Fruit fly (Drosophila melanogaster) whole organism: Measurements from ENCODE around the gene CG33252.

Experiments used
- CG8478 ChIP-seq: fragments of >200 bp; optimal IDR thresholded peaks from 2 replicates; lab custom pipeline; 2018; ENCODE audit warnings: inconsistent platforms
- Dll ChIP-seq: fragments of >200 bp; optimal IDR thresholded peaks from 2 replicates; lab custom pipeline; 2017
- EcR ChIP-seq, 2 experiments: fragments of >200 bp; optimal IDR thresholded peaks; 2 replicates each; lab custom pipeline; 2017; ENCODE audit warnings: missing biosample characterization in 2 of 2, missing genetic modification characterization in 2 of 2, missing genetic modification reagents in 2 of 2
- pan ChIP-seq: fragments of >200 bp; optimal IDR thresholded peaks from 2 replicates; lab custom pipeline; 2017
- psq ChIP-seq: fragments of >200 bp; optimal IDR thresholded peaks from 2 replicates; lab custom pipeline; 2017
- usp ChIP-seq: fragments of >200 bp; optimal IDR thresholded peaks from 2 replicates; lab custom pipeline; 2017; ENCODE audit warnings: missing biosample characterization, missing genetic modification characterization, mixed read lengths

Gene CG33252

dm6 chrX:16911962-16912361 lies 15.0 kb upstream of the CG33252 start:
- TF ChIP-seq CG8478 (lab: Kevin White, UChicago) (no peak), Dll (lab: Kevin White, UChicago) (no peak), usp (GFP tag; lab: Kevin White, UChicago) (no peak), psq (lab: Kevin White, UChicago) (no peak), EcR (GFP tag; optimal IDR thresholded peaks at IDR 0.05; lab: Kevin White, UChicago) (no peak), pan (lab: Kevin White, UChicago) (no peak)

- TF ChIP-seq Dll (lab: Kevin White, UChicago) (no peak), usp (GFP tag; lab: Kevin White, UChicago) (no peak), pan (lab: Kevin White, UChicago) (no peak), EcR (GFP tag; optimal IDR thresholded peaks at IDR 0.05; lab: Kevin White, UChicago) (no peak), psq (lab: Kevin White, UChicago) (no peak), CG8478 (lab: Kevin White, UChicago) (no peak)
These were observed 12.9 kb upstream of the CG33252 start for dm6 chrX:16909886-16910285.

- TF ChIP-seq EcR (GFP tag; optimal IDR thresholded peaks at IDR 0.05; lab: Kevin White, UChicago), result no peak
- no peak for TF ChIP-seq usp (GFP tag; lab: Kevin White, UChicago)
- no peak for TF ChIP-seq psq (lab: Kevin White, UChicago)
- TF ChIP-seq Dll (lab: Kevin White, UChicago), result no peak
- no peak for TF ChIP-seq CG8478 (lab: Kevin White, UChicago)
- TF ChIP-seq pan (lab: Kevin White, UChicago), result no peak
These were observed 12.3 kb upstream of the CG33252 start for dm6 chrX:16909297-16909696.

- no peak for TF ChIP-seq EcR (GFP tag; optimal IDR thresholded peaks at IDR 0.05; lab: Kevin White, UChicago)
- TF ChIP-seq CG8478 (lab: Kevin White, UChicago), result no peak
These were observed 10.7 kb upstream of the CG33252 start for dm6 chrX:16907675-16908074.

- TF ChIP-seq EcR (GFP tag; optimal IDR thresholded peaks at IDR 0.05; lab: Kevin White, UChicago), result no peak
- TF ChIP-seq CG8478 (lab: Kevin White, UChicago), result no peak
- TF ChIP-seq pan (lab: Kevin White, UChicago), result no peak
- no peak for TF ChIP-seq psq (lab: Kevin White, UChicago)
- TF ChIP-seq Dll (lab: Kevin White, UChicago), result no peak
- no peak for TF ChIP-seq usp (GFP tag; lab: Kevin White, UChicago)
These were observed 10.0 kb upstream of the CG33252 start for dm6 chrX:16907009-16907408.

dm6 chrX:16906065-16906464 lies 9.1 kb upstream of the CG33252 start:
- TF ChIP-seq Dll (lab: Kevin White, UChicago) (no peak), CG8478 (lab: Kevin White, UChicago) (no peak), psq (lab: Kevin White, UChicago) (no peak), pan (lab: Kevin White, UChicago) (no peak)

- no peak for TF ChIP-seq psq (lab: Kevin White, UChicago)
- TF ChIP-seq EcR (GFP tag; optimal IDR thresholded peaks at IDR 0.05; lab: Kevin White, UChicago), result no peak
- no peak for TF ChIP-seq Dll (lab: Kevin White, UChicago)
- no peak for TF ChIP-seq CG8478 (lab: Kevin White, UChicago)
These were observed 5.4 kb upstream of the CG33252 start for dm6 chrX:16902435-16902834.

dm6 chrX:16900283-16900682 lies 3.3 kb upstream of the CG33252 start:
- no peak for TF ChIP-seq EcR (GFP tag; optimal IDR thresholded peaks at IDR 0.05; lab: Kevin White, UChicago)
- no peak for TF ChIP-seq Dll (lab: Kevin White, UChicago)
- no peak for TF ChIP-seq pan (lab: Kevin White, UChicago)
- no peak for TF ChIP-seq psq (lab: Kevin White, UChicago)
- no peak for TF ChIP-seq usp (GFP tag; lab: Kevin White, UChicago)
- no peak for TF ChIP-seq CG8478 (lab: Kevin White, UChicago)

- TF ChIP-seq EcR (GFP tag; optimal IDR thresholded peaks at IDR 0.05; lab: Kevin White, UChicago) (no peak), usp (GFP tag; lab: Kevin White, UChicago) (no peak), pan (lab: Kevin White, UChicago) (no peak), Dll (lab: Kevin White, UChicago) (no peak)
These were observed 4.0 kb downstream of the CG33252 start for dm6 chrX:16893034-16893433.

dm6 chrX:16890599-16890998 lies 6.4 kb downstream of the CG33252 start:
- TF ChIP-seq CG8478 (lab: Kevin White, UChicago) (no peak), usp (GFP tag; lab: Kevin White, UChicago) (no peak), psq (lab: Kevin White, UChicago) (no peak), pan (lab: Kevin White, UChicago) (no peak), Dll (lab: Kevin White, UChicago) (no peak), EcR (GFP tag; optimal IDR thresholded peaks at IDR 0.05; lab: Kevin White, UChicago) (no peak)

dm6 chrX:16889510-16889909 lies 7.5 kb downstream of the CG33252 start, which contains the start of gene CG13002:
Gene CG13002 (plus strand): TSS chrX:16889810.
- TF ChIP-seq CG8478 (lab: Kevin White, UChicago) (no peak), EcR (GFP tag; optimal IDR thresholded peaks at IDR 0.05; lab: Kevin White, UChicago) (no peak), psq (lab: Kevin White, UChicago) (no peak), usp (GFP tag; lab: Kevin White, UChicago) (no peak), Dll (lab: Kevin White, UChicago) (no peak), pan (lab: Kevin White, UChicago) (no peak)

- TF ChIP-seq pan (lab: Kevin White, UChicago), result no peak
- no peak for TF ChIP-seq EcR (GFP tag; optimal IDR thresholded peaks at IDR 0.05; lab: Kevin White, UChicago)
- TF ChIP-seq usp (GFP tag; lab: Kevin White, UChicago), result no peak
- no peak for TF ChIP-seq psq (lab: Kevin White, UChicago)
- TF ChIP-seq CG8478 (lab: Kevin White, UChicago), result no peak
These were observed 10.4 kb downstream of the CG33252 start, which contains the start of the genes DENR and CG4880 for dm6 chrX:16886551-16886950. Gene DENR (minus strand): TSS chrX:16886560. Gene CG4880 (plus strand): TSS chrX:16886818.
